Fruit fly (Drosophila melanogaster) whole organism, embryonic: ENCODE measurements around the gene scyl.

Experiments used
- Abd-B ChIP-seq: fragments of 200-800 bp; sonication (Bioruptor generic); optimal IDR thresholded peaks from 2 replicates; lab custom pipeline; 2018; ENCODE audit warnings: missing biosample characterization, mild to moderate bottlenecking, missing genetic modification characterization, moderate library complexity
- Asciz ChIP-seq: fragments of 200-800 bp; sonication (Bioruptor generic); optimal IDR thresholded peaks from 2 replicates; lab custom pipeline; 2017; ENCODE audit warnings: missing biosample characterization, mild to moderate bottlenecking, missing genetic modification characterization, missing genetic modification reagents
- Blimp-1 ChIP-seq: fragments of 200-800 bp; sonication (Bioruptor generic); optimal IDR thresholded peaks from 3 replicates; lab custom pipeline; 2018; ENCODE audit warnings: missing biosample characterization, missing genetic modification characterization, mild to moderate bottlenecking, moderate library complexity, missing genetic modification reagents
- C15 ChIP-seq: fragments of 200-800 bp; sonication (Bioruptor generic); IDR thresholded peaks from 3 replicates; pipeline ENCODE4 v1.3.6; 2022; ENCODE audit warnings: missing biosample characterization, missing genetic modification characterization
- CG10543 ChIP-seq: fragments of 200-800 bp; sonication (Bioruptor generic); optimal IDR thresholded peaks from 3 replicates; lab custom pipeline; 2017; ENCODE audit warnings: missing biosample characterization, mild to moderate bottlenecking, missing genetic modification characterization, moderate library complexity
- CG12942 ChIP-seq: fragments of 200-800 bp; sonication (Bioruptor generic); optimal IDR thresholded peaks from 3 replicates; lab custom pipeline; 2016; ENCODE audit warnings: missing biosample characterization, missing genetic modification characterization
- CG13123 ChIP-seq: fragments of 200-800 bp; sonication (Bioruptor generic); optimal IDR thresholded peaks from 2 replicates; lab custom pipeline; 2016; ENCODE audit warnings: missing biosample characterization, missing genetic modification characterization
- CG13296 ChIP-seq: fragments of 200-800 bp; sonication (Bioruptor generic); optimal IDR thresholded peaks from 3 replicates; lab custom pipeline; 2018; ENCODE audit warnings: missing biosample characterization, mild to moderate bottlenecking, missing genetic modification characterization
- CG13624 ChIP-seq: fragments of 200-800 bp; sonication (Bioruptor generic); optimal IDR thresholded peaks from 2 replicates; lab custom pipeline; 2016; ENCODE audit warnings: missing biosample characterization, missing genetic modification characterization
- CG14710 ChIP-seq: fragments of 200-800 bp; sonication (Bioruptor generic); optimal IDR thresholded peaks from 3 replicates; lab custom pipeline; 2019; ENCODE audit warnings: missing biosample characterization, mild to moderate bottlenecking, missing genetic modification characterization, moderate library complexity
- CG16863 ChIP-seq: fragments of 200-800 bp; sonication (Bioruptor generic); optimal IDR thresholded peaks from 3 replicates; lab custom pipeline; 2016; ENCODE audit warnings: missing biosample characterization, missing genetic modification characterization
- CG17612 ChIP-seq: fragments of 200-800 bp; sonication (Bioruptor generic); IDR thresholded peaks from 2 replicates; pipeline ENCODE4 v1.3.6; 2022; ENCODE audit warnings: missing biosample characterization, missing genetic modification characterization
- CG1832 ChIP-seq: fragments of 200-800 bp; sonication (Bioruptor generic); optimal IDR thresholded peaks from 2 replicates; lab custom pipeline; 2017; ENCODE audit warnings: missing biosample characterization, mild to moderate bottlenecking, missing genetic modification characterization, inconsistent platforms
- CG2202 ChIP-seq: fragments of 200-800 bp; sonication (Bioruptor generic); optimal IDR thresholded peaks from 2 replicates; lab custom pipeline; 2018; ENCODE audit warnings: missing biosample characterization, mild to moderate bottlenecking, missing genetic modification characterization
- CG2875 ChIP-seq: fragments of 200-800 bp; sonication (Bioruptor generic); optimal IDR thresholded peaks from 2 replicates; lab custom pipeline; 2017; ENCODE audit warnings: missing biosample characterization, mild to moderate bottlenecking, missing genetic modification characterization, missing genetic modification reagents
- CG3838 ChIP-seq: fragments of 200-800 bp; sonication (Bioruptor generic); optimal IDR thresholded peaks from 3 replicates; lab custom pipeline; 2016; ENCODE audit warnings: missing biosample characterization, missing genetic modification characterization
- CG3847 ChIP-seq: fragments of 200-800 bp; sonication (Bioruptor generic); IDR thresholded peaks from 2 replicates; pipeline ENCODE4 v1.3.6; 2022; ENCODE audit warnings: missing biosample characterization, missing genetic modification characterization
- CG5953 ChIP-seq: fragments of 200-800 bp; sonication (Bioruptor generic); IDR thresholded peaks from 2 replicates; pipeline ENCODE4 v1.3.6; 2022; ENCODE audit warnings: missing biosample characterization, missing genetic modification characterization
- CG7556 ChIP-seq: fragments of 200-800 bp; sonication (Bioruptor generic); optimal IDR thresholded peaks from 2 replicates; lab custom pipeline; 2017; ENCODE audit warnings: missing biosample characterization, mild to moderate bottlenecking, missing genetic modification characterization
- CG7745 ChIP-seq: fragments of 200-800 bp; sonication (Bioruptor generic); optimal IDR thresholded peaks from 2 replicates; lab custom pipeline; 2018; ENCODE audit warnings: missing biosample characterization, mild to moderate bottlenecking, missing genetic modification characterization, moderate library complexity
- CG7987 ChIP-seq: fragments of 200-800 bp; sonication (Bioruptor generic); optimal IDR thresholded peaks from 2 replicates; lab custom pipeline; 2018; ENCODE audit warnings: missing biosample characterization, mild to moderate bottlenecking, missing genetic modification characterization, moderate library complexity
- CG9609 ChIP-seq: fragments of 200-800 bp; sonication (Bioruptor generic); optimal IDR thresholded peaks from 3 replicates; lab custom pipeline; 2016; ENCODE audit warnings: missing biosample characterization, missing genetic modification characterization
- CG9932 ChIP-seq: fragments of 200-800 bp; sonication (Bioruptor generic); IDR thresholded peaks from 2 replicates; pipeline ENCODE4 v1.3.6; 2022; ENCODE audit warnings: missing biosample characterization, missing genetic modification characterization
- CHES-1-like ChIP-seq: fragments of 200-800 bp; sonication (Bioruptor generic); optimal IDR thresholded peaks from 2 replicates; lab custom pipeline; 2016; ENCODE audit warnings: missing biosample characterization, missing genetic modification characterization
- CTCF ChIP-seq: fragments of 200-800 bp; sonication (Bioruptor generic); optimal IDR thresholded peaks from 2 replicates; lab custom pipeline; 2017; ENCODE audit warnings: missing biosample characterization, mild to moderate bottlenecking, missing genetic modification characterization, moderate library complexity
- D19B ChIP-seq: fragments of 200-800 bp; sonication (Bioruptor generic); optimal IDR thresholded peaks from 2 replicates; lab custom pipeline; 2017; ENCODE audit warnings: missing biosample characterization, mild to moderate bottlenecking, missing genetic modification characterization
- Dbx ChIP-seq: fragments of 200-800 bp; sonication (Bioruptor generic); IDR thresholded peaks from 3 replicates; pipeline ENCODE4 v1.3.6; 2022; ENCODE audit warnings: missing biosample characterization, missing genetic modification characterization
- Dp ChIP-seq: fragments of 200-800 bp; sonication (Bioruptor generic); optimal IDR thresholded peaks from 2 replicates; lab custom pipeline; 2018; ENCODE audit warnings: missing biosample characterization, mild to moderate bottlenecking, missing genetic modification characterization, moderate library complexity
- Drgx ChIP-seq: fragments of 200-800 bp; sonication (Bioruptor generic); IDR thresholded peaks from 2 replicates; pipeline ENCODE4 v1.3.6; 2022; ENCODE audit warnings: missing biosample characterization, missing genetic modification characterization
- Ets97D ChIP-seq: fragments of 200-800 bp; sonication (Bioruptor generic); optimal IDR thresholded peaks from 3 replicates; lab custom pipeline; 2016; ENCODE audit warnings: missing biosample characterization, missing genetic modification characterization
- Hand ChIP-seq: fragments of 200-800 bp; sonication (Bioruptor generic); optimal IDR thresholded peaks from 2 replicates; lab custom pipeline; 2017; ENCODE audit warnings: mild to moderate bottlenecking, missing biosample characterization, missing genetic modification reagents, missing genetic modification characterization
- PHDP ChIP-seq: fragments of 200-800 bp; sonication (Bioruptor generic); optimal IDR thresholded peaks from 3 replicates; lab custom pipeline; 2018; ENCODE audit warnings: missing biosample characterization, mild to moderate bottlenecking, missing genetic modification characterization, moderate library complexity
- Sry-δ ChIP-seq: fragments of 200-800 bp; sonication (Bioruptor generic); optimal IDR thresholded peaks from 2 replicates; lab custom pipeline; 2016; ENCODE audit warnings: missing biosample characterization, missing genetic modification characterization
- Usf ChIP-seq: fragments of 200-800 bp; sonication (Bioruptor generic); optimal IDR thresholded peaks from 2 replicates; lab custom pipeline; 2017; ENCODE audit warnings: missing genotype, missing biosample characterization, missing genetic modification characterization
- Xrp1 ChIP-seq: fragments of 200-800 bp; sonication (Bioruptor generic); IDR thresholded peaks from 2 replicates; pipeline ENCODE4 v1.3.6; 2022; ENCODE audit warnings: missing biosample characterization, missing genetic modification characterization
- al ChIP-seq: fragments of 200-800 bp; sonication (Bioruptor generic); IDR thresholded peaks from 2 replicates; pipeline ENCODE4 v1.3.6; 2022; ENCODE audit warnings: missing biosample characterization, missing genetic modification characterization
- ase ChIP-seq: fragments of 200-800 bp; sonication (Bioruptor generic); IDR thresholded peaks from 3 replicates; pipeline ENCODE4 v1.3.6; 2022; ENCODE audit warnings: missing biosample characterization, missing genetic modification characterization
- btn ChIP-seq: fragments of 200-800 bp; sonication (Bioruptor generic); optimal IDR thresholded peaks from 2 replicates; lab custom pipeline; 2016; ENCODE audit warnings: missing biosample characterization, missing genetic modification characterization
- chn ChIP-seq: fragments of 200-800 bp; sonication (Bioruptor generic); optimal IDR thresholded peaks from 2 replicates; lab custom pipeline; 2016; ENCODE audit warnings: missing biosample characterization, missing genetic modification characterization
- crc ChIP-seq: fragments of 200-800 bp; sonication (Bioruptor generic); optimal IDR thresholded peaks from 2 replicates; lab custom pipeline; 2016; ENCODE audit warnings: missing biosample characterization, missing genetic modification characterization
- croc ChIP-seq: fragments of 200-800 bp; sonication (Bioruptor generic); conservative IDR thresholded peaks from 3 replicates; pipeline ENCODE4 v1.3.6; 2022; ENCODE audit warnings: missing biosample characterization, missing genetic modification characterization
- jigr1 ChIP-seq: fragments of 200-800 bp; sonication (Bioruptor generic); IDR thresholded peaks from 3 replicates; pipeline ENCODE4 v1.3.6; 2022; ENCODE audit warnings: missing biosample characterization, missing genetic modification characterization
- jumu ChIP-seq: fragments of 200-800 bp; sonication (Bioruptor generic); optimal IDR thresholded peaks from 3 replicates; lab custom pipeline; 2016; ENCODE audit warnings: missing biosample characterization, missing genetic modification characterization
- ro ChIP-seq: fragments of 200-800 bp; sonication (Bioruptor generic); IDR thresholded peaks from 2 replicates; pipeline ENCODE4 v1.3.6; 2022; ENCODE audit warnings: missing biosample characterization, missing genetic modification characterization
- row ChIP-seq: fragments of 200-800 bp; sonication (Bioruptor generic); IDR thresholded peaks from 3 replicates; pipeline ENCODE4 v1.3.6; 2022; ENCODE audit warnings: missing biosample characterization, missing genetic modification characterization
- sc ChIP-seq, 3 experiments: fragments of >200 bp in 2 of 3; fragments of 200-800 bp in 1 of 3; sonication (Bioruptor generic) in 1 of 3; optimal IDR thresholded peaks; 2 replicates in 2 of 3; 3 replicates in 1 of 3; lab custom pipeline; 2017; ENCODE audit warnings: mild to moderate bottlenecking in 1 of 3, missing biosample characterization in 1 of 3, missing genetic modification characterization in 1 of 3, missing genetic modification reagents in 1 of 3
- sens ChIP-seq: fragments of 200-800 bp; sonication (Bioruptor generic); peaks from one replicate; lab custom pipeline; 2016; ENCODE audit warnings: missing biosample characterization, missing genetic modification characterization
- stc ChIP-seq: fragments of 200-800 bp; sonication (Bioruptor generic); IDR thresholded peaks from 2 replicates; pipeline ENCODE4 v1.3.6; 2022; ENCODE audit warnings: missing biosample characterization, missing genetic modification characterization
- tll ChIP-seq, 2 experiments: fragments of 200-800 bp in 1 of 2; fragments of >200 bp in 1 of 2; sonication (Bioruptor generic) in 1 of 2; optimal IDR thresholded peaks; 2 replicates each; lab custom pipeline; 2017 to 2019; ENCODE audit warnings: missing biosample characterization in 2 of 2, missing genetic modification characterization in 2 of 2, mild to moderate bottlenecking in 1 of 2, moderate library complexity in 1 of 2
- twi ChIP-seq: fragments of 200-800 bp; optimal IDR thresholded peaks from 2 replicates; lab custom pipeline; 2019; ENCODE audit warnings: missing biosample characterization, mild to moderate bottlenecking, missing genetic modification characterization, moderate library complexity
- zen ChIP-seq: fragments of 200-800 bp; sonication (Bioruptor generic); optimal IDR thresholded peaks from 3 replicates; lab custom pipeline; 2018; ENCODE audit warnings: missing biosample characterization, mild to moderate bottlenecking, missing genetic modification characterization, moderate library complexity

The scyl gene

DNA sequence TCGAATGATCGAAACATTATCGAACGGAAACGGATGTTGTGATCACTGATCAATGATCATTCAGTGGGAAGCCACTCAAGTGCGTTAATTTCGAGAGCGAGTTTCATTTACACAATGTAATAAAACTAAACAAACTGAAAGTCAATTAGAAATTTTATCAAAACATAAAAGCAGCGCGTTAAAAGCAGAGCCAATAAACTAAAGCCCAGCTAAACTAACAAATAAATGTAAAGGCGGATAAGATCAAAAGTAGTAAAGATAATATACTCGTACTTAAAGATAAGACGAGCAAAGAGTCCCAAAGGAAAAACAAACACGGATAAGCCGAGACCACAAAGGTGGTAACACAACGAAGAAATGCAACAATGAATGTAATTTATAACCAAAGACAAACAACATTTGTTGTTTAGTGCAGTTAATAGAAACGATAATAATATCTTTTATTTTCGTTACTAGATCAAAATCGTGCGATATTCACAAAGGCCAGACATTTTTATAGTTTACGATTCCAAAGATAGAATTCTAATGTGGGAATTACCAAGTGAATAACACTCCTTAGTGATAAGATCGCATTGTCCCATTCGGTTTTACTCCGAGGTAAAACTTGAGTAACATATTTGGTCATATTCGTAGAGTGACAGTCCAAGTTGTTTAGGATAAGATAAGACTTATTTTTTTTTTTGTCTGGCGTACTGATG is 21.5 kb downstream of the scyl start (continued):
- TF ChIP-seq tll (GFP tag; optimal IDR thresholded peaks at IDR 0.05; lab: Kevin White, UChicago): peak in 1 of 2 experiments; percentile 53
- no peak for TF ChIP-seq CG7987
- no peak for TF ChIP-seq CG13624 (GFP tag; lab: Kevin White, UChicago)
- TF ChIP-seq Dp (GFP tag; lab: Kevin White, UChicago): no peak
- peak; percentile 43 for TF ChIP-seq CG7745 (tag; lab: Kevin White, UChicago)
- peak; percentile 3 for TF ChIP-seq CG14710
- TF ChIP-seq CG2875 (GFP tag; lab: Kevin White, UChicago): peak; percentile 16
- TF ChIP-seq CG5953 (GFP tag; lab: Robert Waterston, UW): no peak
- TF ChIP-seq CG9932: no peak
- no peak for TF ChIP-seq croc (GFP tag; lab: Robert Waterston, UW)
- TF ChIP-seq CG13123 (GFP tag; lab: Kevin White, UChicago): no peak
- TF ChIP-seq btn: no peak
- TF ChIP-seq twi: no peak
- no peak for TF ChIP-seq Usf (GFP tag; lab: Kevin White, UChicago)
- no peak for TF ChIP-seq Drgx
- peak; percentile 9 for TF ChIP-seq CG7556 (GFP tag; lab: Kevin White, UChicago)
- peak; percentile 69 for TF ChIP-seq Asciz (GFP tag; lab: Kevin White, UChicago)
- TF ChIP-seq CG2202 (tag; lab: Kevin White, UChicago): peak; percentile 45
- TF ChIP-seq crc (GFP tag; lab: Kevin White, UChicago): no peak
- TF ChIP-seq CG3838 (GFP tag; lab: Kevin White, UChicago): peak; percentile 7
- TF ChIP-seq CG3847: no peak
- TF ChIP-seq Sry-δ (GFP tag; lab: Kevin White, UChicago): no peak
- no peak for TF ChIP-seq D19B (GFP tag; lab: Kevin White, UChicago)
- TF ChIP-seq Ets97D (GFP tag; lab: Kevin White, UChicago): no peak
- no peak for TF ChIP-seq jumu (GFP tag; lab: Kevin White, UChicago)
- TF ChIP-seq C15 (GFP tag; lab: Robert Waterston, UW): no peak
- TF ChIP-seq sens: peak; percentile 81
- TF ChIP-seq Xrp1 (GFP tag; lab: Robert Waterston, UW): no peak
- no peak for TF ChIP-seq Hand (GFP tag; lab: Kevin White, UChicago)
- no peak for TF ChIP-seq CHES-1-like (GFP tag; lab: Kevin White, UChicago)
- TF ChIP-seq CTCF: no peak
- no peak for TF ChIP-seq sc (optimal IDR thresholded peaks at IDR 0.05; lab: Kevin White, UChicago)
- TF ChIP-seq sc (GFP tag; optimal IDR thresholded peaks at IDR 0.05; lab: Kevin White, UChicago): peak; percentile 42
- no peak for TF ChIP-seq CG16863 (GFP tag; lab: Kevin White, UChicago)
- TF ChIP-seq stc (GFP tag; lab: Robert Waterston, UW): no peak
- TF ChIP-seq Dbx (GFP tag; lab: Robert Waterston, UW): no peak
- no peak for TF ChIP-seq Abd-B (GFP tag; lab: Kevin White, UChicago)
- no peak for TF ChIP-seq zen (tag; lab: Kevin White, UChicago)
- TF ChIP-seq jigr1 (GFP tag; lab: Robert Waterston, UW): no peak
- TF ChIP-seq Blimp-1 (GFP tag; lab: Kevin White, UChicago): peak; percentile 1
- no peak for TF ChIP-seq chn
- TF ChIP-seq PHDP (tag; lab: Kevin White, UChicago): peak; percentile 10
- TF ChIP-seq CG1832 (GFP tag; lab: Kevin White, UChicago): no peak
- no peak for TF ChIP-seq row (GFP tag; lab: Robert Waterston, UW)
- no peak for TF ChIP-seq ase (GFP tag; lab: Robert Waterston, UW)
- TF ChIP-seq CG12942: no peak
- no peak for TF ChIP-seq CG13296
- no peak for TF ChIP-seq CG10543 (GFP tag; lab: Kevin White, UChicago)
- TF ChIP-seq CG17612 (GFP tag; lab: Robert Waterston, UW): no peak
- no peak for TF ChIP-seq ro (GFP tag; lab: Robert Waterston, UW)
- TF ChIP-seq CG9609 (GFP tag; lab: Kevin White, UChicago): no peak
- no peak for TF ChIP-seq al (GFP tag; lab: Robert Waterston, UW)
